Fruit fly (Drosophila melanogaster): ENCODE results near the gene Ir10a.

dm6 chrX:11339868-11340548, 29.0 kb upstream of the Ir10a start, which contains the start of the genes CG34348 and Kap3:
- TF ChIP-seq CTCF (optimal IDR thresholded peaks at IDR 0.05) (no peak), CG8478 (optimal IDR thresholded peaks at IDR 0.05) (no peak)

All from S2 (cell line).